Fruit fly (Drosophila melanogaster) whole organism, prepupa: ENCODE data around the gene AttD.
A peak's percentile ranks its signal among the peaks of the same experiment; 100 is the strongest.

Source experiments
- CG10631 ChIP-seq: fragments of 200-800 bp; sonication (Bioruptor generic); optimal IDR thresholded peaks from 2 replicates; lab custom pipeline; 2016; ENCODE audit warnings: missing biosample characterization, missing genetic modification characterization
- CG10669 ChIP-seq: fragments of 200-800 bp; sonication (Bioruptor generic); optimal IDR thresholded peaks from 3 replicates; lab custom pipeline; 2018; ENCODE audit warnings: missing biosample characterization, mild to moderate bottlenecking, missing genetic modification characterization, moderate library complexity
- CG11294 ChIP-seq: fragments of 200-800 bp; sonication (Bioruptor generic); IDR thresholded peaks from 2 replicates; pipeline ENCODE4 v1.3.6; 2022; ENCODE audit warnings: missing biosample characterization, missing genetic modification characterization
- CG15336 ChIP-seq: fragments of 200-800 bp; sonication (Bioruptor generic); IDR thresholded peaks from 2 replicates; pipeline ENCODE4 v1.3.6; 2022; ENCODE audit warnings: missing biosample characterization, missing genetic modification characterization
- CG16779 ChIP-seq: fragments of 200-800 bp; sonication (Bioruptor generic); optimal IDR thresholded peaks from 3 replicates; lab custom pipeline; 2017; ENCODE audit warnings: missing biosample characterization, mild to moderate bottlenecking, missing genetic modification characterization
- CG3032 ChIP-seq: fragments of 200-800 bp; optimal IDR thresholded peaks from 2 replicates; lab custom pipeline; 2019; ENCODE audit warnings: missing biosample characterization, mild to moderate bottlenecking, missing genetic modification characterization, moderate library complexity
- CG31627 ChIP-seq: fragments of 200-800 bp; sonication (Bioruptor generic); optimal IDR thresholded peaks from 3 replicates; lab custom pipeline; 2016; ENCODE audit warnings: missing biosample characterization, missing genetic modification characterization
- CG32006 ChIP-seq: fragments of 200-800 bp; sonication (Bioruptor generic); optimal IDR thresholded peaks from 3 replicates; lab custom pipeline; 2017; ENCODE audit warnings: missing biosample characterization, mild to moderate bottlenecking, missing genetic modification characterization
- CG34406 ChIP-seq: fragments of 200-800 bp; sonication (Bioruptor generic); optimal IDR thresholded peaks from 3 replicates; lab custom pipeline; 2016; ENCODE audit warnings: missing biosample characterization, missing genetic modification characterization
- CG4318 ChIP-seq: fragments of 200-800 bp; sonication (Bioruptor generic); optimal IDR thresholded peaks from 3 replicates; lab custom pipeline; 2017; ENCODE audit warnings: missing biosample characterization, mild to moderate bottlenecking, missing genetic modification characterization
- CG6792 ChIP-seq: fragments of 200-800 bp; sonication (Bioruptor generic); optimal IDR thresholded peaks from 3 replicates; lab custom pipeline; 2016; ENCODE audit warnings: missing biosample characterization, missing genetic modification characterization
- CG6808 ChIP-seq: fragments of 200-800 bp; sonication (Bioruptor generic); optimal IDR thresholded peaks from 3 replicates; lab custom pipeline; 2017; ENCODE audit warnings: missing biosample characterization, missing genetic modification characterization, mild to moderate bottlenecking, moderate library complexity, missing genetic modification reagents
- CG6854 ChIP-seq: fragments of 200-800 bp; sonication (Bioruptor generic); optimal IDR thresholded peaks from 2 replicates; lab custom pipeline; 2017; ENCODE audit warnings: missing biosample characterization, mild to moderate bottlenecking, missing genetic modification characterization
- CG8319 ChIP-seq: fragments of 200-800 bp; sonication (Bioruptor generic); optimal IDR thresholded peaks from 3 replicates; lab custom pipeline; 2016; ENCODE audit warnings: missing biosample characterization, missing genetic modification characterization
- CG8632 ChIP-seq: fragments of 200-800 bp; sonication (Bioruptor generic); optimal IDR thresholded peaks from 3 replicates; lab custom pipeline; 2016; ENCODE audit warnings: missing biosample characterization, missing genetic modification characterization
- CG9139 ChIP-seq: fragments of 200-800 bp; sonication (Bioruptor generic); optimal IDR thresholded peaks from 3 replicates; lab custom pipeline; 2017; ENCODE audit warnings: missing biosample characterization, mild to moderate bottlenecking, missing genetic modification characterization
- Eip75B ChIP-seq: fragments of 200-800 bp; sonication (Bioruptor generic); optimal IDR thresholded peaks from 3 replicates; lab custom pipeline; 2016; ENCODE audit warnings: missing biosample characterization, missing genetic modification characterization
- Eip78C ChIP-seq: fragments of 200-800 bp; sonication (Bioruptor generic); peaks from one replicate; lab custom pipeline; 2016; ENCODE audit warnings: missing biosample characterization, missing genetic modification characterization
- Hr39 ChIP-seq: fragments of 200-800 bp; sonication (Bioruptor generic); optimal IDR thresholded peaks from 2 replicates; lab custom pipeline; 2016; ENCODE audit warnings: missing biosample characterization, missing genetic modification characterization
- Hr4 ChIP-seq: fragments of 200-800 bp; sonication (Bioruptor generic); optimal IDR thresholded peaks from 3 replicates; lab custom pipeline; 2016; ENCODE audit warnings: missing biosample characterization, missing genetic modification characterization
- Met ChIP-seq: fragments of 200-800 bp; sonication (Bioruptor generic); optimal IDR thresholded peaks from 3 replicates; lab custom pipeline; 2016; ENCODE audit warnings: missing biosample characterization, missing genetic modification characterization
- OdsH ChIP-seq: fragments of 200-800 bp; sonication (Bioruptor generic); optimal IDR thresholded peaks from 3 replicates; lab custom pipeline; 2016; ENCODE audit warnings: missing biosample characterization, missing genetic modification characterization
- Smox ChIP-seq: fragments of 200-800 bp; sonication (Bioruptor generic); optimal IDR thresholded peaks from 3 replicates; lab custom pipeline; 2016; ENCODE audit warnings: missing biosample characterization, missing genetic modification characterization
- Sox102F ChIP-seq: fragments of 200-800 bp; sonication (Bioruptor generic); optimal IDR thresholded peaks from 2 replicates; lab custom pipeline; 2016; ENCODE audit warnings: missing biosample characterization, mild to moderate bottlenecking, missing genetic modification characterization
- Sox15 ChIP-seq: fragments of 200-800 bp; sonication (Bioruptor generic); optimal IDR thresholded peaks from 3 replicates; lab custom pipeline; 2016; ENCODE audit warnings: missing biosample characterization, missing genetic modification characterization
- achi ChIP-seq: fragments of 200-800 bp; sonication (Bioruptor generic); optimal IDR thresholded peaks from 3 replicates; lab custom pipeline; 2016; ENCODE audit warnings: missing biosample characterization, missing genetic modification characterization
- acj6 ChIP-seq: fragments of 200-800 bp; sonication (Bioruptor generic); optimal IDR thresholded peaks from 3 replicates; lab custom pipeline; 2016; ENCODE audit warnings: missing biosample characterization, missing genetic modification characterization
- cyc ChIP-seq: fragments of 200-800 bp; sonication (Bioruptor generic); optimal IDR thresholded peaks from 3 replicates; lab custom pipeline; 2016; ENCODE audit warnings: missing biosample characterization, missing genetic modification characterization
- dsx ChIP-seq: fragments of 200-800 bp; optimal IDR thresholded peaks from 3 replicates; lab custom pipeline; 2019; ENCODE audit warnings: missing biosample characterization, mild to moderate bottlenecking, missing genetic modification characterization, moderate library complexity; ENCODE audit not compliant: poor library complexity, severe bottlenecking
- eg ChIP-seq: fragments of 200-800 bp; sonication (Bioruptor generic); IDR thresholded peaks from 3 replicates; pipeline ENCODE4 v1.3.6; 2022; ENCODE audit warnings: missing biosample characterization, missing genetic modification characterization
- esn ChIP-seq: fragments of 200-800 bp; sonication (Bioruptor generic); optimal IDR thresholded peaks from 2 replicates; lab custom pipeline; 2016; ENCODE audit warnings: missing biosample characterization, mild to moderate bottlenecking, missing genetic modification characterization, moderate library complexity
- fd59A ChIP-seq: fragments of 200-800 bp; sonication (Bioruptor generic); optimal IDR thresholded peaks from 2 replicates; lab custom pipeline; 2017; ENCODE audit warnings: missing biosample characterization, mild to moderate bottlenecking, missing genetic modification characterization, missing genetic modification reagents
- fd85E ChIP-seq: fragments of 200-800 bp; sonication (Bioruptor generic); optimal IDR thresholded peaks from 3 replicates; lab custom pipeline; 2016; ENCODE audit warnings: missing biosample characterization, missing genetic modification characterization
- lz ChIP-seq: fragments of 200-800 bp; sonication (Bioruptor generic); optimal IDR thresholded peaks from 3 replicates; lab custom pipeline; 2016; ENCODE audit warnings: missing biosample characterization, missing genetic modification characterization
- net ChIP-seq: fragments of 200-800 bp; sonication (Bioruptor generic); optimal IDR thresholded peaks from 3 replicates; lab custom pipeline; 2016; ENCODE audit warnings: missing biosample characterization, missing genetic modification characterization
- salr ChIP-seq, 2 experiments: fragments of 200-800 bp; sonication (Bioruptor generic); optimal IDR thresholded peaks; 3 replicates each; lab custom pipeline; 2016 to 2018; ENCODE audit warnings: missing biosample characterization in 2 of 2, missing genetic modification characterization in 2 of 2, mild to moderate bottlenecking in 1 of 2
- spab ChIP-seq: fragments of 200-800 bp; sonication (Bioruptor generic); optimal IDR thresholded peaks from 2 replicates; lab custom pipeline; 2017; ENCODE audit warnings: missing biosample characterization, mild to moderate bottlenecking, missing genetic modification characterization, missing genetic modification reagents
- svp ChIP-seq: fragments of 200-800 bp; sonication (Bioruptor generic); peaks from one replicate; lab custom pipeline; 2016; ENCODE audit warnings: missing biosample characterization, missing genetic modification characterization
- vri ChIP-seq: fragments of 200-800 bp; sonication (Bioruptor generic); optimal IDR thresholded peaks from 3 replicates; lab custom pipeline; 2016; ENCODE audit warnings: missing biosample characterization, mild to moderate bottlenecking, missing genetic modification characterization

The AttD gene

dm6 chr3R:17624968-17625367 lies at the start of gene AttD:
AttD (plus strand) TSS chr3R:17625268.
- TF ChIP-seq Eip78C (GFP tag; lab: Kevin White, UChicago) (peak; percentile 25), CG6808 (GFP tag; lab: Kevin White, UChicago) (no peak)

dm6 chr3R:17583658-17584460 lies 41.2 kb upstream of the AttD start:
- peak; percentile 47 for TF ChIP-seq esn (GFP tag; lab: Kevin White, UChicago)
- TF ChIP-seq CG3032 (tag; lab: Kevin White, UChicago) = peak; percentile 7
- peak; percentile 67 for TF ChIP-seq svp (GFP tag; lab: Kevin White, UChicago)
- peak; percentile 64 for TF ChIP-seq Eip78C (GFP tag; lab: Kevin White, UChicago)
- TF ChIP-seq CG31627 = peak; percentile 12
- TF ChIP-seq CG6854 (GFP tag; lab: Kevin White, UChicago) = no peak
- no peak for TF ChIP-seq net
- TF ChIP-seq Hr39 (GFP tag; lab: Kevin White, UChicago) = peak; percentile 40
- TF ChIP-seq lz (GFP tag; lab: Kevin White, UChicago) = peak; percentile 31
- peak; percentile 17 for TF ChIP-seq Sox102F (GFP tag; lab: Kevin White, UChicago)
- TF ChIP-seq dsx (GFP tag; lab: Kevin White, UChicago) = no peak
- no peak for TF ChIP-seq vri (GFP tag; lab: Kevin White, UChicago)
- no peak for TF ChIP-seq Eip75B (GFP tag; lab: Kevin White, UChicago)
- peak; percentile 4 for TF ChIP-seq cyc (GFP tag; lab: Kevin White, UChicago)
- TF ChIP-seq CG34406 = no peak
- TF ChIP-seq Smox = peak; percentile 16
- no peak for TF ChIP-seq fd85E (GFP tag; lab: Kevin White, UChicago)
- peak; percentile 43 for TF ChIP-seq Met (GFP tag; lab: Kevin White, UChicago)
- TF ChIP-seq salr (GFP tag; optimal IDR thresholded peaks at IDR 0.05; lab: Kevin White, UChicago) = no peak
- TF ChIP-seq Sox15 (GFP tag; lab: Kevin White, UChicago) = no peak
- no peak for TF ChIP-seq CG10669 (GFP tag; lab: Kevin White, UChicago)
- TF ChIP-seq OdsH (GFP tag; lab: Kevin White, UChicago) = no peak
- no peak for TF ChIP-seq eg (GFP tag; lab: Robert Waterston, UW)

dm6 chr3R:17588805-17589204 lies 36.3 kb upstream of the AttD start:
- no peak for TF ChIP-seq CG10631 (GFP tag; lab: Kevin White, UChicago)
- no peak for TF ChIP-seq Eip75B (GFP tag; lab: Kevin White, UChicago)
- no peak for TF ChIP-seq Sox15 (GFP tag; lab: Kevin White, UChicago)
- TF ChIP-seq CG6854 (GFP tag; lab: Kevin White, UChicago) = no peak
- TF ChIP-seq CG15336 (GFP tag; lab: Robert Waterston, UW) = no peak
- TF ChIP-seq CG31627 = no peak
- no peak for TF ChIP-seq CG16779
- no peak for TF ChIP-seq Hr39 (GFP tag; lab: Kevin White, UChicago)
- no peak for TF ChIP-seq cyc (GFP tag; lab: Kevin White, UChicago)
- no peak for TF ChIP-seq Eip78C (GFP tag; lab: Kevin White, UChicago)
- TF ChIP-seq spab (GFP tag; lab: Kevin White, UChicago) = no peak
- TF ChIP-seq Met (GFP tag; lab: Kevin White, UChicago) = no peak
- no peak for TF ChIP-seq CG8632 (GFP tag; lab: Kevin White, UChicago)
- TF ChIP-seq lz (GFP tag; lab: Kevin White, UChicago) = no peak

- peak; percentile 60 for TF ChIP-seq svp (GFP tag; lab: Kevin White, UChicago)
- TF ChIP-seq vri (GFP tag; lab: Kevin White, UChicago) = no peak
Measured at dm6 chr3R:17591831-17592230, 33.2 kb upstream of the AttD start.

dm6 chr3R:17593470-17593869 lies 31.6 kb upstream of the AttD start:
- TF ChIP-seq CG16779 (no peak), Eip75B (GFP tag; lab: Kevin White, UChicago) (no peak), CG8319 (GFP tag; lab: Kevin White, UChicago) (no peak), Sox15 (GFP tag; lab: Kevin White, UChicago) (no peak), acj6 (GFP tag; lab: Kevin White, UChicago) (no peak), CG11294 (no peak), CG9139 (GFP tag; lab: Kevin White, UChicago) (no peak), Sox102F (GFP tag; lab: Kevin White, UChicago) (no peak), fd59A (GFP tag; lab: Kevin White, UChicago) (no peak), achi (GFP tag; lab: Kevin White, UChicago) (no peak), CG32006 (GFP tag; lab: Kevin White, UChicago) (no peak), CG6808 (GFP tag; lab: Kevin White, UChicago) (no peak), Hr4 (GFP tag; lab: Kevin White, UChicago) (no peak), CG3032 (tag; lab: Kevin White, UChicago) (no peak), spab (GFP tag; lab: Kevin White, UChicago) (no peak), esn (GFP tag; lab: Kevin White, UChicago) (no peak), CG4318 (GFP tag; lab: Kevin White, UChicago) (no peak), CG6792 (GFP tag; lab: Kevin White, UChicago) (no peak)
